Worm (Caenorhabditis elegans) whole organism, mixed stage, embryonic: Measurements from ENCODE around the gene ric-3.

ENCODE experiments used
- M03D4.4 ChIP-seq: sonication (generic microtip); optimal IDR thresholded peaks from 2 replicates; lab custom pipeline; 2017; ENCODE audit warnings: mild to moderate bottlenecking, missing genetic modification characterization, missing compliant biosample characterization
- blmp-1 ChIP-seq: fragments of 150-350 bp; optimal IDR thresholded peaks from 2 replicates; lab custom pipeline; 2014; ENCODE audit warnings: missing biosample characterization, missing genetic modification characterization
- elt-1 ChIP-seq: sonication (generic microtip); optimal IDR thresholded peaks from 2 replicates; lab custom pipeline; 2017; ENCODE audit warnings: missing genetic modification characterization, mild to moderate bottlenecking, missing compliant biosample characterization, antibody characterized with exemption, moderate library complexity, borderline replicate concordance; ENCODE audit not compliant: insufficient read depth
- unc-39 ChIP-seq: fragments of 150-350 bp; optimal IDR thresholded peaks from 2 replicates; lab custom pipeline; 2014; ENCODE audit warnings: missing biosample characterization, missing genetic modification characterization
- unc-62 ChIP-seq: fragments of 150-350 bp; optimal IDR thresholded peaks from 2 replicates; lab custom pipeline; 2014; ENCODE audit warnings: missing biosample characterization, missing genetic modification reagents, missing genetic modification characterization
- ztf-11 ChIP-seq: fragments of 150-350 bp; optimal IDR thresholded peaks from 2 replicates; lab custom pipeline; 2014; ENCODE audit warnings: missing biosample characterization, missing genetic modification characterization

DNA sequence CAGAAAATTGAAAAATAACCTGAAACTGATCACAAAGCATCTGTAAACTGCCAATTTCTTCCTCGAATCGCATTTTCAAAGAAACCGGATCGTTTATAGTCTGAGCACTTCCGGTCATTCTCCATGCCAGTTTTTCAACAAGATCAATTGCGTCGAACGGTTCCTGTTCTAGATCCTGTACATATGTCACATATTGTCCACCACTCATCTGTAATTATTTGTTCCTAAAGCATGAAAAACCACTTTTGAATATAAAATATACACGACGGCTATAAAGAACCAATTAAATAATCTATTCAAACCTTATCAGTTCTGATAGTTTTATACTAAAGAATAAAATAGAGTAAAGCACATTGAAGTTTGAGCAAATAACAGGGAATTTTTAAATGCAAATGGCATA, 35.8 kb upstream of the ric-3 start, which contains the start of gene sec-10:
- no peak for TF ChIP-seq unc-62 (GFP tag; lab: Kevin White, UChicago)
- TF ChIP-seq ztf-11 (tag; lab: Kevin White, UChicago): no peak
- no peak for TF ChIP-seq unc-39 (tag; lab: Kevin White, UChicago)
- no peak for TF ChIP-seq M03D4.4 (tag; lab: Kevin White, UChicago)
- no peak for TF ChIP-seq blmp-1 (tag; lab: Kevin White, UChicago)
- TF ChIP-seq elt-1: no peak
